Fruit fly (Drosophila melanogaster) whole organism, wandering third instar larva: ENCODE data around the gene CG10730.

Experiments
- CG9705 ChIP-seq: fragments of 200-800 bp; sonication (Bioruptor generic); optimal IDR thresholded peaks from 2 replicates; lab custom pipeline; 2018; ENCODE audit warnings: missing biosample characterization, mild to moderate bottlenecking, missing genetic modification characterization
- usp ChIP-seq: fragments of >200 bp; optimal IDR thresholded peaks from 2 replicates; lab custom pipeline; 2017; ENCODE audit warnings: missing biosample characterization, missing genetic modification characterization

DNA sequence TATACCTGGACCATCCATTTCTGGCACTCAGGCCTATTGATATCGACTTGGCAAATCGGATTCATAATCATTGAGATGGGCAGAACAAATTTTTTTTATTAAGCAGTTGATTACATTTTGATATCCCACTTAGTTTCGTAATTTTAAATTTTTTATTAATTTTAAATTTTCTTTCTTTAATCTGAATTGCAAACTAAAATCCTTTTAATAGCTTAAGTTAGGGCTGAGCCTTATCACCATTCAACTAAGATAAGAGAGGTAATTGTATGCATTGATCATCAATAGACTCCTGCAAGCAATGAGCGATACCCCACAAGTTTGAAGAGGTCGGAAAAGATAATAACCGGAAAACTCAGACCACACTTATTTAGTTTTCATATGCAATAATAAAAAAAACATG, 32.1 kb upstream of the CG10730 start, which contains the start of gene CG13970:
- TF ChIP-seq CG9705 (GFP tag; lab: Kevin White, UChicago) (no peak), usp (GFP tag; lab: Kevin White, UChicago) (no peak)
